Worm (Caenorhabditis elegans) whole organism, L1 larva: Measurements from ENCODE around the gene set-8.

Source experiments
- C04F5.9 ChIP-seq: sonication (generic microtip); optimal IDR thresholded peaks from 2 replicates; lab custom pipeline; 2016; ENCODE audit warnings: missing genetic modification characterization, missing compliant biosample characterization
- blmp-1 ChIP-seq: fragments of 150-350 bp; optimal IDR thresholded peaks from 2 replicates; lab custom pipeline; 2014; ENCODE audit warnings: missing biosample characterization, missing genetic modification characterization
- ceh-82 ChIP-seq, 3 experiments: fragments of 150-350 bp in 1 of 3; sonication (generic microtip) in 2 of 3; optimal IDR thresholded peaks; 2 replicates each; lab custom pipeline; 2014 to 2017; ENCODE audit warnings: missing biosample characterization in 3 of 3, missing genetic modification characterization in 3 of 3
- egl-27 ChIP-seq, 2 experiments: fragments of 150-350 bp in 1 of 2; sonication (generic microtip); optimal IDR thresholded peaks; 3 replicates each; lab custom pipeline; 2017 to 2018; ENCODE audit warnings: missing biosample characterization in 2 of 2, missing genetic modification characterization in 2 of 2, missing genetic modification reagents in 2 of 2
- nhr-28 ChIP-seq: fragments of 150-350 bp; optimal IDR thresholded peaks from 2 replicates; lab custom pipeline; 2014; ENCODE audit warnings: missing biosample characterization, missing genetic modification characterization
- nhr-84 ChIP-seq: sonication (generic microtip); optimal IDR thresholded peaks from 2 replicates; lab custom pipeline; 2017; ENCODE audit warnings: missing biosample characterization, missing genetic modification characterization
- ztf-4 ChIP-seq: fragments of 150-350 bp; optimal IDR thresholded peaks from 2 replicates; lab custom pipeline; 2014; ENCODE audit warnings: missing biosample characterization, missing genetic modification characterization

- TF ChIP-seq nhr-28 (no peak), ceh-82 (tag; optimal IDR thresholded peaks at IDR 0.05; lab: Kevin White, UChicago) (no peak), blmp-1 (tag; lab: Kevin White, UChicago) (peak; percentile 68), nhr-84 (tag; lab: Kevin White, UChicago) (no peak), C04F5.9 (tag; lab: Kevin White, UChicago) (no peak), egl-27 (tag; optimal IDR thresholded peaks at IDR 0.05; lab: Kevin White, UChicago) (no peak), ztf-4 (tag; lab: Kevin White, UChicago) (no peak)
Observed at ce11 chrX:13401311-13401710, 45.2 kb upstream of the set-8 start.
